Worm (Caenorhabditis elegans) whole organism, mixed stage, embryonic: Measurements from ENCODE around the gene rbg-1.

ENCODE experiments used
- lin-13 ChIP-seq: fragments of 150-350 bp; optimal IDR thresholded peaks from 2 replicates; lab custom pipeline; 2014; ENCODE audit warnings: missing biosample characterization, missing genetic modification characterization
- mls-2 ChIP-seq: sonication (generic microtip); optimal IDR thresholded peaks from 2 replicates; lab custom pipeline; 2016; ENCODE audit warnings: mild to moderate bottlenecking, missing genetic modification characterization, moderate library complexity, missing compliant biosample characterization

DNA sequence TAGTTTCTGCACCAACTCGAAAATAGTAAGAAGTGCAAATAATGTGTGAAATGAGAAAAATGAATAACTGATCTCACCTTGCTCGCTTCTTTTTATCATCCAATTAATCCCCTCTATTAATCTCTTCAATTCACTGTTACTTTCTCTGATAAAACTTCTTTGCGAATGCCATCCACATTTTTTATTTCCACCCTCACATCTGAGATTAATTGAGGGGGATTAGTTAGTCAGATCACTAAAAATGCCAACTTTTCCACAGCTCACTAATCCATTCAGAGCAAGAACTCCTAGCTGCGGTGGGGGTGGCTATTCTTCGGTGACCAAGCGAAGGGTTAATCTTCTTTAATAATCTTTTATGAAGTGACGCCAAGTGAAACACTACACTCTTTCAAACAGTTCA lies 51.5 kb downstream of the rbg-1 start, which contains the start of gene dsc-1:
- no peak for TF ChIP-seq lin-13
- TF ChIP-seq mls-2, result no peak
